Worm (Caenorhabditis elegans) whole organism, L2 larva: Measurements from ENCODE around the gene C11H1.9.

Experiments used
- C34F6.9 ChIP-seq: fragments of 150-350 bp; optimal IDR thresholded peaks from 2 replicates; lab custom pipeline; 2014; ENCODE audit warnings: missing biosample characterization, missing genetic modification characterization
- F13H6.1 ChIP-seq: sonication (generic microtip); optimal IDR thresholded peaks from 2 replicates; lab custom pipeline; 2016; ENCODE audit warnings: missing genetic modification characterization, missing compliant biosample characterization
- R02D3.7 ChIP-seq: fragments of 150-350 bp; optimal IDR thresholded peaks from 2 replicates; lab custom pipeline; 2014; ENCODE audit warnings: missing biosample characterization, missing genetic modification characterization
- Y55F3AM.14 ChIP-seq: fragments of 200-800 bp; sonication (Bioruptor generic); optimal IDR thresholded peaks from 2 replicates; lab custom pipeline; 2018; ENCODE audit warnings: mild to moderate bottlenecking, missing genetic modification characterization, missing compliant biosample characterization
- ZK546.5 ChIP-seq: sonication (generic microtip); optimal IDR thresholded peaks from 2 replicates; lab custom pipeline; 2017; ENCODE audit warnings: missing biosample characterization, missing genetic modification characterization
- alr-1 ChIP-seq: fragments of 150-350 bp; optimal IDR thresholded peaks from 2 replicates; lab custom pipeline; 2014; ENCODE audit warnings: missing biosample characterization, missing genetic modification characterization
- ama-1 ChIP-seq: fragments of 150-350 bp; optimal IDR thresholded peaks from 2 replicates; lab custom pipeline; 2018; ENCODE audit warnings: inconsistent platforms
- blmp-1 ChIP-seq: sonication (generic microtip); optimal IDR thresholded peaks from 2 replicates; lab custom pipeline; 2017; ENCODE audit warnings: missing genetic modification characterization, mild to moderate bottlenecking, missing compliant biosample characterization, antibody characterized with exemption, moderate library complexity; ENCODE audit not compliant: insufficient read depth
- ceh-16 ChIP-seq: fragments of 150-350 bp; optimal IDR thresholded peaks from 2 replicates; lab custom pipeline; 2014; ENCODE audit warnings: missing biosample characterization, missing genetic modification characterization
- crh-2 ChIP-seq: sonication (generic microtip); optimal IDR thresholded peaks from 2 replicates; lab custom pipeline; 2017; ENCODE audit warnings: missing biosample characterization, missing genetic modification characterization
- egl-27 ChIP-seq: sonication (generic microtip); optimal IDR thresholded peaks from 3 replicates; lab custom pipeline; 2017; ENCODE audit warnings: missing biosample characterization, missing genetic modification reagents, missing genetic modification characterization
- elt-1 ChIP-seq: fragments of 150-350 bp; optimal IDR thresholded peaks from 2 replicates; lab custom pipeline; 2014; ENCODE audit warnings: missing biosample characterization, missing genetic modification characterization
- fos-1 ChIP-seq: fragments of 150-350 bp; optimal IDR thresholded peaks from 2 replicates; lab custom pipeline; 2014; ENCODE audit warnings: missing biosample characterization, missing genetic modification characterization
- gmeb-1 ChIP-seq: fragments of 150-350 bp; optimal IDR thresholded peaks from 2 replicates; lab custom pipeline; 2014; ENCODE audit warnings: missing biosample characterization, missing genetic modification characterization
- lin-11 ChIP-seq: fragments of 150-350 bp; sonication (generic microtip); optimal IDR thresholded peaks from 2 replicates; lab custom pipeline; 2014; ENCODE audit warnings: missing biosample characterization, missing genetic modification characterization, inconsistent platforms, mixed read lengths
- lin-13 ChIP-seq: fragments of 150-350 bp; optimal IDR thresholded peaks from 2 replicates; lab custom pipeline; 2014; ENCODE audit warnings: missing biosample characterization, missing genetic modification reagents, missing genetic modification characterization
- lin-39 ChIP-seq: fragments of 150-350 bp; optimal IDR thresholded peaks from 2 replicates; lab custom pipeline; 2014; ENCODE audit warnings: missing biosample characterization, missing genetic modification reagents, missing genetic modification characterization
- lsy-2 ChIP-seq, 2 experiments: fragments of 150-350 bp in 1 of 2; sonication (generic microtip) in 1 of 2; optimal IDR thresholded peaks; 2 replicates each; lab custom pipeline; 2014 to 2017; ENCODE audit warnings: missing biosample characterization in 2 of 2, missing genetic modification characterization in 2 of 2
- mbf-1 ChIP-seq: sonication (generic microtip); optimal IDR thresholded peaks from 2 replicates; lab custom pipeline; 2017; ENCODE audit warnings: missing biosample characterization, missing genetic modification characterization
- mdl-1 ChIP-seq, 2 experiments: fragments of 150-350 bp in 1 of 2; sonication (generic microtip) in 1 of 2; optimal IDR thresholded peaks; 2 replicates each; lab custom pipeline; 2017; ENCODE audit warnings: missing biosample characterization in 2 of 2, missing genetic modification characterization in 2 of 2
- nhr-10 ChIP-seq: sonication (generic microtip); optimal IDR thresholded peaks from 2 replicates; lab custom pipeline; 2017; ENCODE audit warnings: missing biosample characterization, missing genetic modification characterization
- nhr-11 ChIP-seq: fragments of 150-350 bp; optimal IDR thresholded peaks from 2 replicates; lab custom pipeline; 2014; ENCODE audit warnings: missing biosample characterization, missing genetic modification characterization
- nhr-129 ChIP-seq: fragments of 150-350 bp; optimal IDR thresholded peaks from 2 replicates; lab custom pipeline; 2014; ENCODE audit warnings: missing biosample characterization, missing genetic modification characterization
- nhr-21 ChIP-seq: fragments of 150-350 bp; optimal IDR thresholded peaks from 2 replicates; lab custom pipeline; 2014; ENCODE audit warnings: missing biosample characterization, missing genetic modification characterization
- nhr-237 ChIP-seq: fragments of 150-350 bp; optimal IDR thresholded peaks from 2 replicates; lab custom pipeline; 2014; ENCODE audit warnings: missing biosample characterization, missing genetic modification characterization
- nhr-25 ChIP-seq: fragments of 150-350 bp; sonication (generic microtip); optimal IDR thresholded peaks from 3 replicates; lab custom pipeline; 2014; ENCODE audit warnings: missing biosample characterization, missing genetic modification characterization
- nhr-6 ChIP-seq: fragments of 150-350 bp; optimal IDR thresholded peaks from 2 replicates; lab custom pipeline; 2014; ENCODE audit warnings: missing biosample characterization, missing genetic modification characterization
- nhr-77 ChIP-seq: fragments of 150-350 bp; optimal IDR thresholded peaks from 2 replicates; lab custom pipeline; 2014; ENCODE audit warnings: missing biosample characterization, missing genetic modification characterization
- peb-1 ChIP-seq: fragments of 150-350 bp; optimal IDR thresholded peaks from 2 replicates; lab custom pipeline; 2014; ENCODE audit warnings: missing biosample characterization, missing genetic modification characterization
- skn-1 ChIP-seq: sonication (generic microtip); optimal IDR thresholded peaks from 2 replicates; lab custom pipeline; 2017; ENCODE audit warnings: missing biosample characterization, missing genetic modification characterization
- sma-9 ChIP-seq, 2 experiments: fragments of 150-350 bp in 1 of 2; sonication (generic microtip) in 1 of 2; optimal IDR thresholded peaks; 2 replicates each; lab custom pipeline; 2014 to 2016; ENCODE audit warnings: missing genetic modification characterization in 2 of 2, mild to moderate bottlenecking in 1 of 2, missing biosample characterization in 1 of 2, missing compliant biosample characterization in 1 of 2, missing genetic modification reagents in 1 of 2, moderate library complexity in 1 of 2
- snpc-4 ChIP-seq: fragments of 150-350 bp; optimal IDR thresholded peaks from 2 replicates; lab custom pipeline; 2014; ENCODE audit warnings: missing biosample characterization, missing genetic modification characterization
- unc-55 ChIP-seq: fragments of 150-350 bp; sonication (generic microtip); optimal IDR thresholded peaks from 3 replicates; lab custom pipeline; 2014; ENCODE audit warnings: missing biosample characterization, missing genetic modification reagents, missing genetic modification characterization
- unc-62 ChIP-seq: fragments of 150-350 bp; optimal IDR thresholded peaks from 2 replicates; lab custom pipeline; 2014; ENCODE audit warnings: missing biosample characterization, missing genetic modification reagents, missing genetic modification characterization
- ztf-1 ChIP-seq: fragments of 200-800 bp; sonication (Bioruptor generic); conservative IDR thresholded peaks from 2 replicates; pipeline ENCODE4 v1.3.6; 2022; ENCODE audit warnings: missing genetic modification characterization, missing compliant biosample characterization

C11H1.9 gene

DNA sequence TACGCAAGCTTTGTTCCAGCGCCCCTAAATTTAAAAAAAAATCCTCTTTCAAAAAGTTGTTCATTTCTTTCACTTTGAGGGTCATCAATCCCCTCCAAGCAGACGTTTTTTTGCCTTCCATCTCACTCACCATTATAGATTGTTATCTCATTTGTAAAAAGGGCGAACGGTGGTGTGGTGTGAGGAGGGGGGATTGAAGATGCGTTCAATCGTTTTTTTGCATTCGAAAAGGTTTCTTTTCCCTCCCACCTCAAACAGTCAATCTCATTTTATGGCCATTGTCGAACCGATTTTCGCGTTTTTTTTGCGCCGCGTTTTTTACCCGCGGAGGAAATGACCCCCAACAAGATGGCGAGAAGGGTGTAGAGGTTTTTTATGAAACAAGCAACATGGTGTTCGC, 18.7 kb upstream of the C11H1.9 start:
- no peak for TF ChIP-seq mdl-1 (tag; optimal IDR thresholded peaks at IDR 0.05; lab: Kevin White, UChicago)
- no peak for TF ChIP-seq nhr-237 (tag; lab: Kevin White, UChicago)
- TF ChIP-seq alr-1 (tag; lab: Kevin White, UChicago), result no peak
- TF ChIP-seq fos-1 (tag; lab: Kevin White, UChicago), result no peak
- TF ChIP-seq egl-27 (tag; lab: Kevin White, UChicago), result no peak
- no peak for TF ChIP-seq peb-1 (tag; lab: Kevin White, UChicago)
- TF ChIP-seq lin-11 (tag; lab: Kevin White, UChicago), result no peak
- TF ChIP-seq gmeb-1 (tag; lab: Kevin White, UChicago), result no peak
- TF ChIP-seq lin-39 (tag; lab: Kevin White, UChicago), result no peak
- no peak for TF ChIP-seq skn-1 (tag; lab: Kevin White, UChicago)
- no peak for TF ChIP-seq mbf-1 (tag; lab: Kevin White, UChicago)
- TF ChIP-seq elt-1 (tag; lab: Kevin White, UChicago), result no peak
- no peak for TF ChIP-seq F13H6.1 (tag; lab: Kevin White, UChicago)
- TF ChIP-seq crh-2 (tag; lab: Kevin White, UChicago), result no peak

DNA sequence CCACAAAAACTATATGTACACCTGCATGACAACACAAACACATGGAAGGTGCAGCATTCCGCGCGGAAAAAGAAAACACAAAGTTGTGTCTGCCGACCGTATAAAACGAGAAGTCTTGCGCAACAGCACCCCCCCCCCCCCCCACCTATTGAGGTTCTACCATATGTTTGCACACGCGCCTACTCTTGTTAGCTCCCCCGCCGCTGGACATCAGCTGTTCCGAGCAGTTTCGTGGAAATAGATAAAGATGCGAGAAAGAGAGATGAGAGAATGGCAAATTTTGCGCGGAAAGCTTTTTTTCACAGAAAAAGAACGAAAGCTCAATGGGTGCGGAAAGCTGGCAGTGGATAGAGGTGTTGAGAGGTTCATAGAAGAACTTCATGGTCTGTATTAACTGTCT, 15.4 kb upstream of the C11H1.9 start:
- TF ChIP-seq nhr-10 (tag; lab: Kevin White, UChicago), result no peak
- TF ChIP-seq elt-1 (tag; lab: Kevin White, UChicago), result no peak
- TF ChIP-seq mbf-1 (tag; lab: Kevin White, UChicago), result no peak
- TF ChIP-seq ceh-16 (tag; lab: Kevin White, UChicago), result no peak
- TF ChIP-seq fos-1 (tag; lab: Kevin White, UChicago), result no peak
- TF ChIP-seq ZK546.5 (tag; lab: Kevin White, UChicago), result no peak
- TF ChIP-seq gmeb-1 (tag; lab: Kevin White, UChicago), result no peak

DNA sequence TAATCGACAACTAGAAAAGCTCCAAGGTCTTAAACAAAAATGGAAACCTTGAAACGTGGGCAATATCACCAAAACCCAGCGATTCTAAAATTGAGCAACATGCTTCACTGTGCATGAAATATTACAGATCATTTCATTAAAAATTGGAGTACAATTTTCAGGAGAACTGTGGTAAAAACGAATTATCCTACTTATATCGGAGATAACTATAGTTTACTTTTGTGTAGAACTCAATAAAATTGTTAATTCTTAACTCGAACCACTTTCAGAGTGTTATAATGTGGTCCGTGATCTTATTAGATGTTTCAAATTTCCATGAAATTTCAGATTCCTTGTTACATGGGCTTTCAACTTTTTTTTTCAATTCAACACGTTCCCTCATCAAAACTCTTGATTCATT, 15.0 kb upstream of the C11H1.9 start, which contains the start of gene K04G11.1:
Gene K04G11.1, plus strand, starts transcription at position 301 of the 400 bp plus-strand sequence.
- no peak for TF ChIP-seq Y55F3AM.14
- no peak for TF ChIP-seq ztf-1 (GFP tag; lab: Robert Waterston, UW)
- TF ChIP-seq nhr-77, result no peak
- TF ChIP-seq ZK546.5 (tag; lab: Kevin White, UChicago), result no peak
- TF ChIP-seq ama-1, result no peak
- TF ChIP-seq unc-62 (GFP tag; lab: Kevin White, UChicago), result no peak

DNA sequence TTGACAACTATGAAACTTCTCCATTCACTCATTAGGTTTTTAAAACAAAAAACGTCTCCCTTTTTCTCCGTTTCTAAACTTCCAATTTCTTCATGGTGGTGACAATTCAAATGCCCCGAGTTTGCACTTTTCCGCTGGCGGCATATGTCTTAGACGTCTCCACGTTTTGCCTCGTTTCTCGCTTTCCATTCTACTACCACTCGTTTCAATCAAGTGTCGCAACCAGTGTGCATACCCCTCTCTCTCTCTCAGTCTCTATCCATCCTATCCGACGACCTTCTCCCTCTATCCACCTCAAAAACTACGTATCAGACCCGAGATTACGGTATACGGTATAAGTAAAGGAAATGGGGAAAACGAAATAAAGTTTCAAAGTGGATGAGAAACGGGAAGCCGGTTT, 14.0 kb upstream of the C11H1.9 start:
- TF ChIP-seq snpc-4 (tag; lab: Kevin White, UChicago) (no peak), egl-27 (tag; lab: Kevin White, UChicago) (peak; percentile 26), blmp-1 (tag; lab: Kevin White, UChicago) (peak; percentile 32), nhr-129 (tag; lab: Kevin White, UChicago) (peak; percentile 69), sma-9 (GFP tag; optimal IDR thresholded peaks at IDR 0.05; lab: Kevin White, UChicago) (peak; percentile 61), sma-9 (tag; optimal IDR thresholded peaks at IDR 0.05; lab: Kevin White, UChicago) (no peak), nhr-6 (tag; lab: Kevin White, UChicago) (peak; percentile 28), nhr-77 (no peak), F13H6.1 (tag; lab: Kevin White, UChicago) (peak; percentile 26), lsy-2 (tag; optimal IDR thresholded peaks at IDR 0.05; lab: Kevin White, UChicago) (peak in 1 of 2 experiments; percentile 68), crh-2 (tag; lab: Kevin White, UChicago) (no peak), nhr-21 (tag; lab: Kevin White, UChicago) (peak; percentile 46), C34F6.9 (tag; lab: Kevin White, UChicago) (peak; percentile 27), fos-1 (tag; lab: Kevin White, UChicago) (peak; percentile 27)

DNA sequence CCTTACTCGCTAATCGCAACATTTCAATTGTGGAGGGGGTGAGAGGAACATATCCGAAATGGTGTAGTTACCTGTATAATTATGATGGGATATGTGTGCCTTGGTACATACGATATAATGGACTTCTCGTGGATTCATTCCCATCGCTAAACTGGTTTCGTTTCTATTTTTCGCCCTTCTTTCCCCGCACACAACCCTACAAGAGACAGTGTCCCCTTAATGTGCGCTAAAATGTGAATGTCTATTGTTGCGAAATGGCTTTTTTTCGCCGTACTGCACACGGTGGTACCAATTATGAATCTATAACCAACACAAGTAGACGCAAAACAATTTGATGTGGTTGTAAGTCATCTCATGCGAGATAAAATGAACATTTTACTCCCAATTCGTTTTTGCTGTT, 9.2 kb upstream of the C11H1.9 start:
- TF ChIP-seq C34F6.9 (tag; lab: Kevin White, UChicago) (no peak), F13H6.1 (tag; lab: Kevin White, UChicago) (peak; percentile 15), egl-27 (tag; lab: Kevin White, UChicago) (peak; percentile 12), R02D3.7 (tag; lab: Kevin White, UChicago) (no peak)

DNA sequence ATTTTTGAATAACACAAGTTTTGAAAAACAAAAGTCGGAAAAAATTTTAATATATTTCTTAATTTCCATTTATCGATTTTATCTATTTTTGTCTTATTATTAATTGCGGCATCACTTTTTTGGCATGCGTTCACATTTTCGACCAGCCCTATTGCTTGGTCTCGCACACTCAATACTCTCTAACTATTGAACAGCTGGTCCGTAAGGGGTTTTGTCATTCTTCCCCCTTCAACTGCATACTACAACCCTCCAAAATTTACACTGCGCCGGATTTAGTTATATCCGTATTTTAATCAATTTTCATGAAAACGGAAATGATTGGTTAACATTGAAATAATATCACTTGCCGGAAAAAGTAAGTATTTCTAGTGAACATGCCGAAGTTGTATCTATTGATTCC, 7.2 kb upstream of the C11H1.9 start, which contains the start of gene C11H1.7:
Gene C11H1.7, plus strand, starts transcription at position 12 of the 400 bp plus-strand sequence.
- TF ChIP-seq ama-1, result no peak
- no peak for TF ChIP-seq nhr-11 (tag; lab: Kevin White, UChicago)
- peak; percentile 19 for TF ChIP-seq unc-55 (GFP tag; lab: Kevin White, UChicago)
- TF ChIP-seq nhr-25 (tag; lab: Kevin White, UChicago), result no peak
- no peak for TF ChIP-seq skn-1 (tag; lab: Kevin White, UChicago)
- no peak for TF ChIP-seq lin-13
- no peak for TF ChIP-seq lsy-2 (tag; optimal IDR thresholded peaks at IDR 0.05; lab: Kevin White, UChicago)
- no peak for TF ChIP-seq elt-1 (tag; lab: Kevin White, UChicago)
